Fruit fly (Drosophila melanogaster) whole organism, wandering third instar larva: Measurements from ENCODE around the gene CG33510.

Experiments used
- CrebA ChIP-seq: fragments of 200-800 bp; sonication (Bioruptor generic); optimal IDR thresholded peaks from 2 replicates; lab custom pipeline; 2016; ENCODE audit warnings: missing biosample characterization, mild to moderate bottlenecking, missing genetic modification characterization, borderline replicate concordance
- brk ChIP-seq: fragments of 200-800 bp; sonication (Bioruptor generic); optimal IDR thresholded peaks from 2 replicates; lab custom pipeline; 2016; ENCODE audit warnings: missing biosample characterization, mild to moderate bottlenecking, missing genetic modification characterization
- pan ChIP-seq: fragments of >200 bp; optimal IDR thresholded peaks from 2 replicates; lab custom pipeline; 2017
- rgr ChIP-seq: fragments of 200-800 bp; sonication (Bioruptor generic); optimal IDR thresholded peaks from 3 replicates; lab custom pipeline; 2016; ENCODE audit warnings: missing biosample characterization, mild to moderate bottlenecking, missing genetic modification characterization
- woc ChIP-seq: sonication (Bioruptor generic); optimal IDR thresholded peaks from 2 replicates; lab custom pipeline; 2016; ENCODE audit warnings: missing biosample characterization, mild to moderate bottlenecking, missing genetic modification characterization

- TF ChIP-seq rgr, result no peak
- no peak for TF ChIP-seq pan (lab: Kevin White, UChicago)
- TF ChIP-seq woc (GFP tag; lab: Kevin White, UChicago), result no peak
- no peak for TF ChIP-seq brk (GFP tag; lab: Kevin White, UChicago)
- TF ChIP-seq CrebA (GFP tag; lab: Kevin White, UChicago), result no peak
Measured at dm6 chr2L:21109680-21110079, 25.6 kb upstream of the CG33510 start.
